Worm (Caenorhabditis elegans): ENCODE measurements around the gene srab-14.
A peak's percentile ranks its signal among the peaks of the same experiment; 100 is the strongest.

srab-14 gene

DNA sequence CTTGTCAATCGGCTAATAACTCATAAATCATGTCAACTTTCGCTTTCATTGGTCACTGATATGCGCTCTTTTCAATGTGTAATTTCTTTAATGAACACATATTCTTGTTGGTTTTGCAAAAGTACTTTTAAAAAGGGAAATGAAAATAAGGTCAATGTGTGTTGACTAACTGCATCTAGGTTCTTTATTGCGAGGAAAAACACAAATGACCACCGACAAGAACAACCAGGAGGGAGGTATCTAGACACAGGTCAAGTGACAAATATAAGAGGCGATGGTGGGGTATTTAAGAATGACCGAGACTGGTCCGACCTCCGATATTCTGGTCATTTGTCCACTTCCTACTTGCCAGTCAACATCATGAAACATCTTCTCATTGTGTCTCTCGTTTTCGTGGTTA is 3.2 kb downstream of the srab-14 start, which contains the start of gene spi-1:
Gene spi-1, plus strand, starts transcription at position 178 of the 400 bp plus-strand sequence.
- TF ChIP-seq pqm-1 (tag; optimal IDR thresholded peaks at IDR 0.05) = no peak
- no peak for TF ChIP-seq lin-38 (GFP tag; IDR thresholded peaks at IDR 0.05)
- TF ChIP-seq unc-62 (GFP tag; optimal IDR thresholded peaks at IDR 0.05 in 1 of 2) = peak in 1 of 2 experiments; percentile 85
- no peak for TF ChIP-seq unc-62 (tag; optimal IDR thresholded peaks at IDR 0.05)
- TF ChIP-seq hlh-30 (tag; optimal IDR thresholded peaks at IDR 0.05; ENCODE audit: insufficient read depth) = peak; percentile 42
- no peak for TF ChIP-seq ceh-20 (GFP tag; IDR thresholded peaks at IDR 0.05)
- no peak for TF ChIP-seq F37D6.2 (tag; optimal IDR thresholded peaks at IDR 0.05)

DNA sequence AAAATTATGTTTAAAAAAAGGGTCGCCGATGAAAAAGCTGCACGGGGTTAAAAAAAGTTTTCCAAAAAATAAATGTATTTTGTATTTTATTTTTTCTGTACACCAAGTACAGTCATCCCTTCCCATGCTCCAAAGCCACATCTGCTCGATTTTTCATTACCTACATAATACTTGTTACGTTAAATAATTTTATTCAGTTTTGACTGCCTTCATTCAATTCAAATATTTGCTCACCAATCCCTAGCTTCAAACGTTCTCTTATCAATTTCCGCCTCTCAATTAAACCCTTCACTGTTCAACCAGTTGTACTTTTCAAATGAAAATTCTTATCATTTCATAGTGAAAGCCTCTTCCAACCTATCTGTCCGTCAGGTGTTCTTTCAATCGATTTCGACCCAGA is 5.1 kb downstream of the srab-14 start, which contains the start of gene R10H1.1:
Gene R10H1.1, plus strand, starts transcription at position 301 of the 400 bp plus-strand sequence.
- no peak for TF ChIP-seq dve-1 (tag; optimal IDR thresholded peaks at IDR 0.05; ENCODE audit: insufficient read depth)
- TF ChIP-seq nhr-28 (tag; optimal IDR thresholded peaks at IDR 0.05) = peak; percentile 42
- no peak for TF ChIP-seq lin-29 (GFP tag; IDR thresholded peaks at IDR 0.05)
- TF ChIP-seq ceh-32 (tag; optimal IDR thresholded peaks at IDR 0.05; ENCODE audit: poor library complexity) = no peak
- no peak for TF ChIP-seq hlh-11 (tag; optimal IDR thresholded peaks at IDR 0.05)
- peak; percentile 63 for TF ChIP-seq pqm-1 (tag; optimal IDR thresholded peaks at IDR 0.05)
- no peak for TF ChIP-seq nhr-77 (tag; optimal IDR thresholded peaks at IDR 0.05)

ce11 chrII:7493599-7493998 is 5.7 kb downstream of the srab-14 start, which contains the start of gene nas-23:
Gene nas-23, minus strand, starts transcription at chrII:7493699.
- peak; percentile 73 for TF ChIP-seq aha-1 (tag)
- TF ChIP-seq snpc-4 (tag; optimal IDR thresholded peaks at IDR 0.05) = no peak

ce11 chrII:7489605-7490004 is 9.7 kb downstream of the srab-14 start, which contains the start of gene D1022.9:
Gene D1022.9, minus strand, starts transcription at chrII:7489705.
- TF ChIP-seq dpl-1 (GFP tag; optimal IDR thresholded peaks at IDR 0.05) (no peak), hlh-11 (tag; optimal IDR thresholded peaks at IDR 0.05) (no peak), lin-13 (GFP tag; optimal IDR thresholded peaks at IDR 0.05) (no peak), zfp-2 (tag; optimal IDR thresholded peaks at IDR 0.05) (no peak), dmd-9 (GFP tag; IDR thresholded peaks at IDR 0.05) (no peak), ces-1 (GFP tag; optimal IDR thresholded peaks at IDR 0.05) (no peak), lim-7 (GFP tag; IDR thresholded peaks at IDR 0.05) (no peak), nhr-77 (tag; optimal IDR thresholded peaks at IDR 0.05) (no peak)

- TF ChIP-seq Y75B8A.6 (GFP tag; IDR thresholded peaks at IDR 0.05) (no peak), arid-1 (GFP tag; conservative IDR thresholded peaks at IDR 0.05) (no peak), hlh-30 (tag; optimal IDR thresholded peaks at IDR 0.05; ENCODE audit: insufficient read depth) (no peak), hif-1 (tag; optimal IDR thresholded peaks at IDR 0.05) (no peak), gei-8 (GFP tag; optimal IDR thresholded peaks at IDR 0.05) (no peak)
These were observed 16.3 kb downstream of the srab-14 start, which contains the start of gene cah-2 for ce11 chrII:7483009-7483408. Gene cah-2, minus strand, starts transcription at chrII:7483109.

- TF ChIP-seq ztf-7 (tag; optimal IDR thresholded peaks at IDR 0.05) (peak; percentile 14), Y48G9A.11 (GFP tag; IDR thresholded peaks at IDR 0.05) (peak; percentile 90), hif-1 (tag; optimal IDR thresholded peaks at IDR 0.05) (peak; percentile 31 to 83), tra-1 (GFP tag; IDR thresholded peaks at IDR 0.05) (peak; percentile 96), saeg-2 (GFP tag; IDR thresholded peaks at IDR 0.05) (peak; percentile 85), mes-2 (tag; optimal IDR thresholded peaks at IDR 0.05; ENCODE audit: poor library complexity, severe bottlenecking) (peak; percentile 78), nhr-102 (tag; optimal IDR thresholded peaks at IDR 0.05) (peak; percentile 89), daf-8 (GFP tag; IDR thresholded peaks at IDR 0.05) (no peak), snpc-4 (tag; optimal IDR thresholded peaks at IDR 0.05) (no peak), attf-4 (tag; optimal IDR thresholded peaks at IDR 0.05) (no peak), ceh-62 (tag; optimal IDR thresholded peaks at IDR 0.05) (no peak), zfp-3 (GFP tag; conservative IDR thresholded peaks at IDR 0.05) (peak; percentile 81), spr-3 (GFP tag; optimal IDR thresholded peaks at IDR 0.05) (peak; percentile 32), unc-62 (GFP tag; optimal IDR thresholded peaks at IDR 0.05 in 1 of 2) (peak in 1 of 2 experiments; percentile 90), unc-62 (tag; optimal IDR thresholded peaks at IDR 0.05) (no peak), Y105C5A.15 (GFP tag; IDR thresholded peaks at IDR 0.05) (peak; percentile 68; the same call in 1 of the 2 replicates), nhr-77 (tag; optimal IDR thresholded peaks at IDR 0.05) (peak; percentile 61), aha-1 (tag) (peak; percentile 44), egl-27 (tag; optimal IDR thresholded peaks at IDR 0.05) (no peak), ZK546.5 (tag; optimal IDR thresholded peaks at IDR 0.05) (no peak)
These were observed 20.6 kb downstream of the srab-14 start, which contains the start of the genes aka-1 and ubc-6 for ce11 chrII:7478487-7479234. Gene aka-1, minus strand, starts transcription at chrII:7478537. Gene ubc-6, plus strand, starts transcription at chrII:7479187.
